Worm (Caenorhabditis elegans): ENCODE measurements around the gene str-150.

DNA sequence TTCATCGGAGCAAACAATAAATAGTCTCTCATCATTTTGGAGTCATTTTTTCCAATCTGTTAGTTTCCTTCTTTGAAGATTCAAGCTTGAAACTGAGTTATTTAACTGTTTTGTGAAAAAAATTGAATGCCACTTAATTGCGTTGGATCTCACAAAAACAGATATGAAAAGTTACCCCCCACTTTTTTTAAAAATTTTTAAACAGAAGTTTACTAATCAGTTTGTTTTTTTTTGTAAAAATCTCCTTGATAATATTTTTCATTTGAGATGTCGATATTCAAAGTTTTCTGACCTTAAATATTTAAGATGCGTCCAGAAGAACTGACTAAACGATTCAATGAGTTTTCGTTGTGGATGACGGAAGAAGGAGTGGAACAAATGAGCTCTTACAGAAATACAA is 23.2 kb downstream of the str-150 start, which contains the start of gene Y32B12C.1:
- TF ChIP-seq fos-1 (tag; optimal IDR thresholded peaks at IDR 0.05) (no peak), mdl-1 (tag; optimal IDR thresholded peaks at IDR 0.05) (no peak), aly-2 (tag; optimal IDR thresholded peaks at IDR 0.05) (no peak), ZK546.5 (tag; optimal IDR thresholded peaks at IDR 0.05) (no peak), egl-27 (tag; optimal IDR thresholded peaks at IDR 0.05) (no peak), nhr-76 (tag; optimal IDR thresholded peaks at IDR 0.05) (no peak), pqm-1 (tag; optimal IDR thresholded peaks at IDR 0.05) (no peak), elt-1 (tag; optimal IDR thresholded peaks at IDR 0.05) (no peak), nhr-28 (tag; optimal IDR thresholded peaks at IDR 0.05) (no peak), mml-1 (tag; optimal IDR thresholded peaks at IDR 0.05) (no peak), snpc-4 (tag; optimal IDR thresholded peaks at IDR 0.05) (no peak), fkh-10 (GFP tag; optimal IDR thresholded peaks at IDR 0.05) (no peak)

Data from whole organism, L3 larva.